Fruit fly (Drosophila melanogaster): ENCODE results near the gene ush.

The ush gene

dm6 chr2L:485825-486240, 9.8 kb downstream of the ush start (continued):
- peak; percentile 67 for TF ChIP-seq lilli (GFP tag; optimal IDR thresholded peaks at IDR 0.05)
- peak; percentile 91 for TF ChIP-seq CG3838 (GFP tag; optimal IDR thresholded peaks at IDR 0.05)
- TF ChIP-seq Camta (GFP tag; optimal IDR thresholded peaks at IDR 0.05) = peak; percentile 90
- TF ChIP-seq lbe (GFP tag; optimal IDR thresholded peaks at IDR 0.05) = peak; percentile 92
- peak; percentile 84 for TF ChIP-seq Dad (GFP tag; optimal IDR thresholded peaks at IDR 0.05)
- peak; percentile 23; the same call in 1 of the 4 replicates for TF ChIP-seq Gug (GFP tag; IDR thresholded peaks at IDR 0.05)
- peak; percentile 41 for TF ChIP-seq CG9797 (GFP tag; optimal IDR thresholded peaks at IDR 0.05)
- TF ChIP-seq CG6791 (GFP tag; IDR thresholded peaks at IDR 0.05; ENCODE audit: partially characterized antibody) = no peak
- peak; percentile 93 for TF ChIP-seq CG10431 (GFP tag; optimal IDR thresholded peaks at IDR 0.05)
- TF ChIP-seq Pdp1 (GFP tag; optimal IDR thresholded peaks at IDR 0.05) = peak; percentile 60 to 76
- TF ChIP-seq CG2199 (GFP tag; IDR thresholded peaks at IDR 0.05) = no peak
- peak; percentile 85 for TF ChIP-seq CG15696 (tag; optimal IDR thresholded peaks at IDR 0.05)
- peak; percentile 70 for TF ChIP-seq CG10321 (GFP tag; IDR thresholded peaks at IDR 0.05)
- TF ChIP-seq CG4360 (GFP tag; IDR thresholded peaks at IDR 0.05) = peak; percentile 75
- peak; percentile 65 for TF ChIP-seq CG12391 (tag; optimal IDR thresholded peaks at IDR 0.05)
- TF ChIP-seq fd96Cb (tag; optimal IDR thresholded peaks at IDR 0.05) = peak; percentile 66
- TF ChIP-seq CG33557 (GFP tag; optimal IDR thresholded peaks at IDR 0.05) = peak; percentile 95
- TF ChIP-seq CG7786 (GFP tag; optimal IDR thresholded peaks at IDR 0.05) = peak; percentile 79
- TF ChIP-seq tgo (GFP tag; IDR thresholded peaks at IDR 0.05) = peak; percentile 69
- TF ChIP-seq CG10959 (GFP tag; IDR thresholded peaks at IDR 0.05) = peak; percentile 70
- TF ChIP-seq al (GFP tag; IDR thresholded peaks at IDR 0.05) = 0 out of 2 replicates have a peak, but pooled peaks have one; percentile 40
- peak; percentile 87 for TF ChIP-seq CG7556 (GFP tag; optimal IDR thresholded peaks at IDR 0.05)
- no peak for TF ChIP-seq br (optimal IDR thresholded peaks at IDR 0.05)
- peak; percentile 74 to 92 for TF ChIP-seq chif (GFP tag; optimal IDR thresholded peaks at IDR 0.05)
- TF ChIP-seq CG13287 (GFP tag; IDR thresholded peaks at IDR 0.05; ENCODE audit: partially characterized antibody) = no peak
- TF ChIP-seq CG2116 (GFP tag; optimal IDR thresholded peaks at IDR 0.05) = peak; percentile 79
- TF ChIP-seq toy (GFP tag; IDR thresholded peaks at IDR 0.05) = peak; percentile 55; the same call in 1 of the 2 replicates
- TF ChIP-seq grn (GFP tag; optimal IDR thresholded peaks at IDR 0.05) = peak; percentile 96
- peak; percentile 87 for TF ChIP-seq ara (GFP tag; IDR thresholded peaks at IDR 0.05)
- TF ChIP-seq CG18764 (GFP tag; optimal IDR thresholded peaks at IDR 0.05) = peak; percentile 89
- peak; percentile 82 for TF ChIP-seq CG31365 (tag; optimal IDR thresholded peaks at IDR 0.05)
- TF ChIP-seq CG3281 (GFP tag; optimal IDR thresholded peaks at IDR 0.05) = peak; percentile 86
- peak; percentile 29; the same call in 1 of the 2 replicates for TF ChIP-seq CkIIα-i1 (GFP tag; IDR thresholded peaks at IDR 0.05)
- peak; percentile 96 for TF ChIP-seq bab2 (GFP tag; optimal IDR thresholded peaks at IDR 0.05)
- peak; percentile 95 for TF ChIP-seq CG4707 (GFP tag; optimal IDR thresholded peaks at IDR 0.05)
- peak; percentile 85 for TF ChIP-seq CG18476 (GFP tag; optimal IDR thresholded peaks at IDR 0.05)
- TF ChIP-seq CTCF (GFP tag; optimal IDR thresholded peaks at IDR 0.05) = peak; percentile 53
- peak; percentile 97 for TF ChIP-seq Hey (tag; optimal IDR thresholded peaks at IDR 0.05)
- no peak for TF ChIP-seq D (optimal IDR thresholded peaks at IDR 0.05)
- TF ChIP-seq D (GFP tag; optimal IDR thresholded peaks at IDR 0.05) = peak; percentile 89
- TF ChIP-seq CG30403 (GFP tag; optimal IDR thresholded peaks at IDR 0.05) = peak; percentile 65
- peak; percentile 93 for TF ChIP-seq Xrp1 (GFP tag; IDR thresholded peaks at IDR 0.05)
- peak; percentile 48 for TF ChIP-seq grau (tag; optimal IDR thresholded peaks at IDR 0.05)
- peak; percentile 93 for TF ChIP-seq YL-1 (GFP tag; optimal IDR thresholded peaks at IDR 0.05)
- peak; percentile 83 for TF ChIP-seq pfk (GFP tag; optimal IDR thresholded peaks at IDR 0.05)
- TF ChIP-seq CG18619 (GFP tag; optimal IDR thresholded peaks at IDR 0.05) = peak; percentile 93
- no peak for TF ChIP-seq BEAF-32 (GFP tag; optimal IDR thresholded peaks at IDR 0.05)
- peak in 1 of 3 experiments; percentile 19 for TF ChIP-seq Stat92E (GFP tag; optimal IDR thresholded peaks at IDR 0.05)
- peak; percentile 78 for TF ChIP-seq chn (GFP tag; optimal IDR thresholded peaks at IDR 0.05)
- peak; percentile 84 for TF ChIP-seq CG12769 (tag; optimal IDR thresholded peaks at IDR 0.05)
- TF ChIP-seq Abd-B (GFP tag; optimal IDR thresholded peaks at IDR 0.05) = no peak

Data from whole organism, embryonic.